Fruit fly (Drosophila melanogaster) whole organism, prepupa: ENCODE results near the gene CG10591.

Experiments used
- CG10631 ChIP-seq: fragments of 200-800 bp; sonication (Bioruptor generic); optimal IDR thresholded peaks from 2 replicates; lab custom pipeline; 2016; ENCODE audit warnings: missing biosample characterization, missing genetic modification characterization
- CG11762 ChIP-seq: fragments of 200-800 bp; sonication (Bioruptor generic); optimal IDR thresholded peaks from 3 replicates; lab custom pipeline; 2016; ENCODE audit warnings: missing biosample characterization, missing genetic modification characterization; ENCODE audit not compliant: insufficient read depth
- CG11902 ChIP-seq: fragments of 200-800 bp; sonication (Bioruptor generic); optimal IDR thresholded peaks from 3 replicates; lab custom pipeline; 2016; ENCODE audit warnings: missing biosample characterization, missing genetic modification characterization
- CG15336 ChIP-seq: fragments of 200-800 bp; sonication (Bioruptor generic); IDR thresholded peaks from 2 replicates; pipeline ENCODE4 v1.3.6; 2022; ENCODE audit warnings: missing biosample characterization, missing genetic modification characterization
- CG1621 ChIP-seq: fragments of 200-800 bp; sonication (Bioruptor generic); optimal IDR thresholded peaks from 3 replicates; lab custom pipeline; 2018; ENCODE audit warnings: missing biosample characterization, mild to moderate bottlenecking, missing genetic modification characterization
- CG3032 ChIP-seq: fragments of 200-800 bp; optimal IDR thresholded peaks from 2 replicates; lab custom pipeline; 2019; ENCODE audit warnings: missing biosample characterization, mild to moderate bottlenecking, missing genetic modification characterization, moderate library complexity
- CG34406 ChIP-seq: fragments of 200-800 bp; sonication (Bioruptor generic); optimal IDR thresholded peaks from 3 replicates; lab custom pipeline; 2016; ENCODE audit warnings: missing biosample characterization, missing genetic modification characterization
- CG4318 ChIP-seq: fragments of 200-800 bp; sonication (Bioruptor generic); optimal IDR thresholded peaks from 3 replicates; lab custom pipeline; 2017; ENCODE audit warnings: missing biosample characterization, mild to moderate bottlenecking, missing genetic modification characterization
- CG6163 ChIP-seq: fragments of 200-800 bp; sonication (Bioruptor generic); IDR thresholded peaks from 3 replicates; pipeline ENCODE4 v1.3.6; 2022; ENCODE audit warnings: missing biosample characterization, missing genetic modification characterization
- CG6792 ChIP-seq: fragments of 200-800 bp; sonication (Bioruptor generic); optimal IDR thresholded peaks from 3 replicates; lab custom pipeline; 2016; ENCODE audit warnings: missing biosample characterization, missing genetic modification characterization
- CG6854 ChIP-seq: fragments of 200-800 bp; sonication (Bioruptor generic); optimal IDR thresholded peaks from 2 replicates; lab custom pipeline; 2017; ENCODE audit warnings: missing biosample characterization, mild to moderate bottlenecking, missing genetic modification characterization
- CG8319 ChIP-seq: fragments of 200-800 bp; sonication (Bioruptor generic); optimal IDR thresholded peaks from 3 replicates; lab custom pipeline; 2016; ENCODE audit warnings: missing biosample characterization, missing genetic modification characterization
- CG8632 ChIP-seq: fragments of 200-800 bp; sonication (Bioruptor generic); optimal IDR thresholded peaks from 3 replicates; lab custom pipeline; 2016; ENCODE audit warnings: missing biosample characterization, missing genetic modification characterization
- CG9139 ChIP-seq: fragments of 200-800 bp; sonication (Bioruptor generic); optimal IDR thresholded peaks from 3 replicates; lab custom pipeline; 2017; ENCODE audit warnings: missing biosample characterization, mild to moderate bottlenecking, missing genetic modification characterization
- Eip75B ChIP-seq: fragments of 200-800 bp; sonication (Bioruptor generic); optimal IDR thresholded peaks from 3 replicates; lab custom pipeline; 2016; ENCODE audit warnings: missing biosample characterization, missing genetic modification characterization
- Eip93F ChIP-seq: fragments of 200-800 bp; sonication (Bioruptor generic); optimal IDR thresholded peaks from 2 replicates; lab custom pipeline; 2016; ENCODE audit warnings: missing biosample characterization, mild to moderate bottlenecking, missing genetic modification characterization
- Ets21C ChIP-seq: fragments of 200-800 bp; sonication (Bioruptor generic); optimal IDR thresholded peaks from 3 replicates; lab custom pipeline; 2016; ENCODE audit warnings: missing biosample characterization, missing genetic modification characterization
- Ets96B ChIP-seq: fragments of 200-800 bp; optimal IDR thresholded peaks from 2 replicates; lab custom pipeline; 2019; ENCODE audit warnings: missing biosample characterization, mild to moderate bottlenecking, missing genetic modification characterization, moderate library complexity
- Hr38 ChIP-seq: sonication (Bioruptor generic); optimal IDR thresholded peaks from 2 replicates; lab custom pipeline; 2016; ENCODE audit warnings: missing biosample characterization, missing genetic modification characterization
- Hr4 ChIP-seq: fragments of 200-800 bp; sonication (Bioruptor generic); optimal IDR thresholded peaks from 3 replicates; lab custom pipeline; 2016; ENCODE audit warnings: missing biosample characterization, missing genetic modification characterization
- Lpt ChIP-seq: fragments of 200-800 bp; sonication (Bioruptor generic); optimal IDR thresholded peaks from 3 replicates; lab custom pipeline; 2016; ENCODE audit warnings: missing biosample characterization, missing genetic modification characterization
- Sox102F ChIP-seq: fragments of 200-800 bp; sonication (Bioruptor generic); optimal IDR thresholded peaks from 2 replicates; lab custom pipeline; 2016; ENCODE audit warnings: missing biosample characterization, mild to moderate bottlenecking, missing genetic modification characterization
- Sox14 ChIP-seq: fragments of 200-800 bp; sonication (Bioruptor generic); optimal IDR thresholded peaks from 3 replicates; lab custom pipeline; 2016; ENCODE audit warnings: missing biosample characterization, missing genetic modification characterization
- achi ChIP-seq: fragments of 200-800 bp; sonication (Bioruptor generic); optimal IDR thresholded peaks from 3 replicates; lab custom pipeline; 2016; ENCODE audit warnings: missing biosample characterization, missing genetic modification characterization
- acj6 ChIP-seq: fragments of 200-800 bp; sonication (Bioruptor generic); optimal IDR thresholded peaks from 3 replicates; lab custom pipeline; 2016; ENCODE audit warnings: missing biosample characterization, missing genetic modification characterization
- cyc ChIP-seq: fragments of 200-800 bp; sonication (Bioruptor generic); optimal IDR thresholded peaks from 3 replicates; lab custom pipeline; 2016; ENCODE audit warnings: missing biosample characterization, missing genetic modification characterization
- dac ChIP-seq: fragments of 200-800 bp; sonication (Bioruptor generic); optimal IDR thresholded peaks from 2 replicates; lab custom pipeline; 2017; ENCODE audit warnings: missing biosample characterization, mild to moderate bottlenecking, missing genetic modification characterization
- eg ChIP-seq: fragments of 200-800 bp; sonication (Bioruptor generic); IDR thresholded peaks from 3 replicates; pipeline ENCODE4 v1.3.6; 2022; ENCODE audit warnings: missing biosample characterization, missing genetic modification characterization
- esn ChIP-seq: fragments of 200-800 bp; sonication (Bioruptor generic); optimal IDR thresholded peaks from 2 replicates; lab custom pipeline; 2016; ENCODE audit warnings: missing biosample characterization, mild to moderate bottlenecking, missing genetic modification characterization, moderate library complexity
- fd59A ChIP-seq: fragments of 200-800 bp; sonication (Bioruptor generic); optimal IDR thresholded peaks from 2 replicates; lab custom pipeline; 2017; ENCODE audit warnings: missing biosample characterization, mild to moderate bottlenecking, missing genetic modification characterization, missing genetic modification reagents
- lz ChIP-seq: fragments of 200-800 bp; sonication (Bioruptor generic); optimal IDR thresholded peaks from 3 replicates; lab custom pipeline; 2016; ENCODE audit warnings: missing biosample characterization, missing genetic modification characterization
- net ChIP-seq: fragments of 200-800 bp; sonication (Bioruptor generic); optimal IDR thresholded peaks from 3 replicates; lab custom pipeline; 2016; ENCODE audit warnings: missing biosample characterization, missing genetic modification characterization
- pdm3 ChIP-seq: fragments of 200-800 bp; sonication (Bioruptor generic); optimal IDR thresholded peaks from 3 replicates; lab custom pipeline; 2016; ENCODE audit warnings: missing biosample characterization, missing genetic modification characterization
- salr ChIP-seq, 2 experiments: fragments of 200-800 bp; sonication (Bioruptor generic); optimal IDR thresholded peaks; 3 replicates each; lab custom pipeline; 2016 to 2018; ENCODE audit warnings: missing biosample characterization in 2 of 2, missing genetic modification characterization in 2 of 2, mild to moderate bottlenecking in 1 of 2
- ss ChIP-seq, 2 experiments: fragments of 200-800 bp; sonication (Bioruptor generic); optimal IDR thresholded peaks; 2 replicates in 1 of 2; 3 replicates in 1 of 2; lab custom pipeline; 2017 to 2018; ENCODE audit warnings: mild to moderate bottlenecking in 2 of 2, missing biosample characterization in 2 of 2, missing genetic modification characterization in 2 of 2, moderate library complexity in 1 of 2
- vri ChIP-seq: fragments of 200-800 bp; sonication (Bioruptor generic); optimal IDR thresholded peaks from 3 replicates; lab custom pipeline; 2016; ENCODE audit warnings: missing biosample characterization, mild to moderate bottlenecking, missing genetic modification characterization

The CG10591 gene

DNA sequence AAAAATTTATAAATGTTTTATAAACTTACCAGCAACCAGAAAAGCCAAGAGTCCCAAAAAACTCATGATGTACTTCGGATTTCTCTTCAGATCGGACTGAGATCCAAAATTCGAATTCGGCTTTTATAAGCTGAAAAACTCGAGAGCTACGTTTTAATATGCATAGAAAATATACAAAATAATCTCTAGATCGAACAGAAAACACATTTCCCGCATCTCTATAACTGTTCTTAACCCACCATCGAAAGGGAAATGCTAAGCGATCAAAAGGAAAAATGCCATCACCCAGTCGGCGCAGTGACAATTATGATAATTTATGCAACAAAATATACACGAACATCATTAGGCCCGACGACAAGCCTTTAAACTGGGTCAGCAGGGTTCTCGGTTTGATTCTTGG lies at the start of gene CG10591:
Gene CG10591 (minus strand): TSS at position 101 of the 400 bp plus-strand sequence.
- TF ChIP-seq pdm3: no peak
- no peak for TF ChIP-seq Eip93F (GFP tag; lab: Kevin White, UChicago)
- no peak for TF ChIP-seq CG6163 (GFP tag; lab: Robert Waterston, UW)
- no peak for TF ChIP-seq esn (GFP tag; lab: Kevin White, UChicago)
- TF ChIP-seq fd59A: no peak
- TF ChIP-seq CG4318: no peak
- no peak for TF ChIP-seq CG34406 (GFP tag; lab: Kevin White, UChicago)
- TF ChIP-seq Lpt (GFP tag; lab: Kevin White, UChicago): no peak
- TF ChIP-seq ss (GFP tag; optimal IDR thresholded peaks at IDR 0.05; lab: Kevin White, UChicago): no peak
- no peak for TF ChIP-seq salr (GFP tag; optimal IDR thresholded peaks at IDR 0.05; lab: Kevin White, UChicago)
- no peak for TF ChIP-seq Eip75B (GFP tag; lab: Kevin White, UChicago)
- TF ChIP-seq CG11902: no peak
- TF ChIP-seq CG8319 (GFP tag; lab: Kevin White, UChicago): no peak
- TF ChIP-seq CG3032: no peak
- TF ChIP-seq dac (GFP tag; lab: Kevin White, UChicago): no peak
- no peak for TF ChIP-seq Ets96B (tag; lab: Kevin White, UChicago)
- TF ChIP-seq Hr38 (GFP tag; lab: Kevin White, UChicago): no peak
- no peak for TF ChIP-seq vri (GFP tag; lab: Kevin White, UChicago)
- no peak for TF ChIP-seq CG15336 (GFP tag; lab: Robert Waterston, UW)

DNA sequence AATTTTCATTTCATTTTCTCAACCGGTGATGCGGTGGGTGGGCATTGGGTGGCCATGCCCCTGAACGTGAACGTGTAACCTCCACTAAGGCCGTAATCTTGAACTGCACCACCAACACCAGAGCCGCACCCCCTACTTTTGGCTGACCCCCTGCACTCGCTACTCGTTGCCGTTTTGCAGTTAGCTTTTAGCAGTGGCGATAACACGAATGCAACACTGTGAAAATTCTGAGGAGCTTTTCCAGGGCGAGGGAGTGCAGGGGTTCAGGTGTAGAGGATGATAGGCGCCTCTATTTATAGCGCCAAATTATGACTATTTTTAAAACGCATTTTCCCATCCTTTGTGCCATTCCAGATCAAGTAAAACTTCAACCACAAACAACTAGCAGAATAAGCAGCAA lies 44.2 kb upstream of the CG10591 start:
- TF ChIP-seq CG1621 (no peak), pdm3 (no peak), CG8319 (GFP tag; lab: Kevin White, UChicago) (no peak), esn (GFP tag; lab: Kevin White, UChicago) (no peak), net (GFP tag; lab: Kevin White, UChicago) (no peak), lz (no peak), Sox102F (GFP tag; lab: Kevin White, UChicago) (no peak), Ets96B (tag; lab: Kevin White, UChicago) (no peak), CG9139 (GFP tag; lab: Kevin White, UChicago) (no peak), Lpt (GFP tag; lab: Kevin White, UChicago) (no peak), Hr4 (GFP tag; lab: Kevin White, UChicago) (no peak), Sox14 (GFP tag; lab: Kevin White, UChicago) (no peak)
- TF ChIP-seq, all 60 proteins: peak for 0

DNA sequence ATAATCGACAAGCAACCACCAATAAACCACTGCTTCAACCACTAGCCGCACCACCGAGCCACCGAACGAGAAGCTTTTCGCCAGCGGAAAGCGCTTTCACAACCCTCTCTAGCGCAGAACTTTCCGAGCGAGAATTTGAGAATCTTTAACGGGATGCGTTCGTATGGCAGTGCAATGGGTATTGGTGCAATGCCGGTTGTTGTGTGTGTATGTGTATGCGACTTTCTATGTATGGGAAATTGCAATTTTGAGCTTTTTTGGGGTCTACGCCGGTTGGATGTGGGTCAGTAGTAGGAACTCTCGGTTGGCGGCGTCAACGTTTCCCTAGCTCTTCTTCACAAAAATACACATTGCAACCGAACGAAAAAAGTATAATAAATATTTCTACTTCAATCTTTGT lies 43.3 kb upstream of the CG10591 start:
- no peak for TF ChIP-seq Sox102F (GFP tag; lab: Kevin White, UChicago)
- TF ChIP-seq cyc (GFP tag; lab: Kevin White, UChicago): no peak
- no peak for TF ChIP-seq CG6854 (GFP tag; lab: Kevin White, UChicago)
- no peak for TF ChIP-seq achi (GFP tag; lab: Kevin White, UChicago)
- no peak for TF ChIP-seq Ets21C
- no peak for TF ChIP-seq CG15336 (GFP tag; lab: Robert Waterston, UW)
- no peak for TF ChIP-seq acj6
- TF ChIP-seq fd59A: no peak
- no peak for TF ChIP-seq CG11762
- no peak for TF ChIP-seq CG8632 (GFP tag; lab: Kevin White, UChicago)
- TF ChIP-seq CG6792 (GFP tag; lab: Kevin White, UChicago): no peak
- no peak for TF ChIP-seq CG8319 (GFP tag; lab: Kevin White, UChicago)
- no peak for TF ChIP-seq CG10631
- no peak for TF ChIP-seq vri (GFP tag; lab: Kevin White, UChicago)

DNA sequence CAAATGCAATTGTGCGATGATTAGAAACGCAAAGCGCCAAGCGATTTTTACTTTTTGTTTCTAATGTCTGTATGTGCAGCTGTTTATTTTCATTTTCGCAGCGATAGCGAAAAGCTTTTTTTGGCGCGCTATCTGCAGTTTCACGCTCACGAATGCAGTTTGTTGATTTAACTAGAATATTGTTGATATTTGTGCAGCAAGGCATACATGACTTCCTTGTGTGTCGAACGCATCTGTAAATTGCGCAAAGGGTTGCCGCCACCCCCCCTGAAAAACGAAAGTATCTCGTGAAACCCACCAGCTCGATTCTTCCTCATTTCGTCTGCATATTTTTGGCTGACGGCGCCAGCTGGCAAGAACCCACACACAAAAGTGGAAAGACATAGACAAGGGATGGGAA lies 42.1 kb upstream of the CG10591 start:
- no peak for TF ChIP-seq CG6854 (GFP tag; lab: Kevin White, UChicago)
- 0 out of 3 replicates have a peak, but pooled peaks have one; percentile 22 for TF ChIP-seq eg (GFP tag; lab: Robert Waterston, UW)
